Worm (Caenorhabditis elegans): ENCODE results near the gene ceh-57.

The ceh-57 gene

ce11 chrII:10373016-10373415, 5.9 kb upstream of the ceh-57 start:
- peak; percentile 25 for TF ChIP-seq nhr-80 (tag; optimal IDR thresholded peaks at IDR 0.05)
- no peak for TF ChIP-seq aptf-3 (GFP tag; IDR thresholded peaks at IDR 0.05)
- peak; percentile 11; the same call in 1 of the 2 replicates for TF ChIP-seq cebp-1 (GFP tag; IDR thresholded peaks at IDR 0.05)
- TF ChIP-seq cebp-1 (tag; optimal IDR thresholded peaks at IDR 0.05): peak; percentile 53
- TF ChIP-seq ztf-6 (GFP tag; IDR thresholded peaks at IDR 0.05): no peak
- TF ChIP-seq ztf-3 (GFP tag; optimal IDR thresholded peaks at IDR 0.05): no peak
- no peak for TF ChIP-seq snpc-4 (GFP tag; optimal IDR thresholded peaks at IDR 0.05)
- TF ChIP-seq snpc-4 (tag; optimal IDR thresholded peaks at IDR 0.05): no peak

- no peak for TF ChIP-seq mel-28 (tag; optimal IDR thresholded peaks at IDR 0.05; ENCODE audit: borderline replicate concordance)
- no peak for TF ChIP-seq dpl-1 (GFP tag; optimal IDR thresholded peaks at IDR 0.05)
- peak; percentile 20 for TF ChIP-seq ceh-27 (GFP tag; optimal IDR thresholded peaks at IDR 0.05)
- TF ChIP-seq sdz-38 (tag; optimal IDR thresholded peaks at IDR 0.05): no peak
These were observed 3.7 kb upstream of the ceh-57 start for ce11 chrII:10370826-10371225.

ce11 chrII:10369547-10370028, 2.5 kb upstream of the ceh-57 start, which contains the start of gene ceh-58:
Gene ceh-58 (minus strand): TSS chrII:10369597.
- TF ChIP-seq rec-8 (tag; optimal IDR thresholded peaks at IDR 0.05): no peak
- no peak for TF ChIP-seq ceh-79 (tag; optimal IDR thresholded peaks at IDR 0.05)
- no peak for TF ChIP-seq die-1 (tag; optimal IDR thresholded peaks at IDR 0.05)
- TF ChIP-seq pha-4 (tag; optimal IDR thresholded peaks at IDR 0.05): no peak
- no peak for TF ChIP-seq atf-7 (tag; optimal IDR thresholded peaks at IDR 0.05)
- no peak for TF ChIP-seq F22D6.2 (tag; optimal IDR thresholded peaks at IDR 0.05)
- no peak for TF ChIP-seq dpff-1 (tag; optimal IDR thresholded peaks at IDR 0.05)
- TF ChIP-seq sptf-2 (GFP tag; optimal IDR thresholded peaks at IDR 0.05): no peak
- TF ChIP-seq rcor-1 (GFP tag; IDR thresholded peaks at IDR 0.05): no peak

ce11 chrII:10360487-10360886, 6.6 kb downstream of the ceh-57 start, which contains the start of gene C07E3.4:
Gene C07E3.4 (plus strand): TSS chrII:10360787.
- TF ChIP-seq F10E7.11 (tag; optimal IDR thresholded peaks at IDR 0.05): no peak
- TF ChIP-seq hmg-1.2 (GFP tag; IDR thresholded peaks at IDR 0.05): no peak
- TF ChIP-seq tlf-1 (GFP tag; optimal IDR thresholded peaks at IDR 0.05): no peak
- TF ChIP-seq dox-1 (GFP tag; IDR thresholded peaks at IDR 0.05): no peak
- TF ChIP-seq sdz-38 (tag; optimal IDR thresholded peaks at IDR 0.05): no peak
- TF ChIP-seq nhr-27 (tag; optimal IDR thresholded peaks at IDR 0.05): no peak
- no peak for TF ChIP-seq K12H6.12 (tag; optimal IDR thresholded peaks at IDR 0.05)
- TF ChIP-seq madf-3 (GFP tag; IDR thresholded peaks at IDR 0.05): no peak
- TF ChIP-seq mel-28 (tag; optimal IDR thresholded peaks at IDR 0.05; ENCODE audit: borderline replicate concordance): no peak
- TF ChIP-seq nhr-120 (GFP tag; IDR thresholded peaks at IDR 0.05): no peak
- TF ChIP-seq repo-1 (tag; optimal IDR thresholded peaks at IDR 0.05): no peak
- no peak for TF ChIP-seq ztf-26 (tag; optimal IDR thresholded peaks at IDR 0.05)
- TF ChIP-seq F37B4.10 (GFP tag; IDR thresholded peaks at IDR 0.05): no peak
- TF ChIP-seq F33H1.4 (GFP tag; IDR thresholded peaks at IDR 0.05): no peak
- TF ChIP-seq let-526 (GFP tag; IDR thresholded peaks at IDR 0.05): no peak
- no peak for TF ChIP-seq somi-1 (GFP tag; optimal IDR thresholded peaks at IDR 0.05)
- TF ChIP-seq T26A5.8 (tag; optimal IDR thresholded peaks at IDR 0.05): no peak

All from whole organism, young adult.